Fruit fly (Drosophila melanogaster) whole organism, embryonic: ENCODE data around the gene CG14440.

Experiments used
- Aef1 ChIP-seq: fragments of 200-800 bp; sonication (Bioruptor generic); IDR thresholded peaks from 3 replicates; pipeline ENCODE4 v1.3.6; 2022; ENCODE audit warnings: missing biosample characterization, missing genetic modification characterization
- Atf-2 ChIP-seq: fragments of 200-800 bp; sonication (Bioruptor generic); optimal IDR thresholded peaks from 2 replicates; lab custom pipeline; 2016; ENCODE audit warnings: missing biosample characterization, missing genetic modification characterization
- Awh ChIP-seq: fragments of 200-800 bp; sonication (Bioruptor generic); IDR thresholded peaks from 2 replicates; pipeline ENCODE4, ENCODE4 v1.3.6; 2022; ENCODE audit warnings: missing biosample characterization, missing genetic modification characterization
- CG10654 ChIP-seq: fragments of 200-800 bp; sonication (Bioruptor generic); optimal IDR thresholded peaks from 2 replicates; lab custom pipeline; 2016; ENCODE audit warnings: missing biosample characterization, missing genetic modification characterization
- CG11093 ChIP-seq: fragments of 200-800 bp; sonication (Bioruptor generic); IDR thresholded peaks from 3 replicates; pipeline ENCODE4 v1.3.6; 2022; ENCODE audit warnings: missing biosample characterization, missing genetic modification characterization
- CG12155 ChIP-seq: fragments of 200-800 bp; sonication (Bioruptor generic); optimal IDR thresholded peaks from 3 replicates; lab custom pipeline; 2016; ENCODE audit warnings: missing biosample characterization, missing genetic modification characterization
- CG13123 ChIP-seq: fragments of 200-800 bp; sonication (Bioruptor generic); optimal IDR thresholded peaks from 2 replicates; lab custom pipeline; 2016; ENCODE audit warnings: missing biosample characterization, missing genetic modification characterization
- CG15479 ChIP-seq: fragments of 200-800 bp; sonication (Bioruptor generic); optimal IDR thresholded peaks from 3 replicates; lab custom pipeline; 2019; ENCODE audit warnings: missing biosample characterization, mild to moderate bottlenecking, missing genetic modification characterization, moderate library complexity
- CG15514 ChIP-seq: fragments of 200-800 bp; sonication (Bioruptor generic); optimal IDR thresholded peaks from 3 replicates; lab custom pipeline; 2017; ENCODE audit warnings: missing biosample characterization, missing genetic modification characterization, mild to moderate bottlenecking, moderate library complexity, missing genetic modification reagents
- CG3065 ChIP-seq: fragments of 200-800 bp; sonication (Bioruptor generic); optimal IDR thresholded peaks from 2 replicates; lab custom pipeline; 2016; ENCODE audit warnings: missing biosample characterization, missing genetic modification characterization
- CG31365 ChIP-seq: fragments of 200-800 bp; sonication (Bioruptor generic); optimal IDR thresholded peaks from 2 replicates; lab custom pipeline; 2018; ENCODE audit warnings: missing biosample characterization, mild to moderate bottlenecking, missing genetic modification characterization
- CG33557 ChIP-seq: fragments of 200-800 bp; sonication (Bioruptor generic); optimal IDR thresholded peaks from 2 replicates; lab custom pipeline; 2019; ENCODE audit warnings: missing biosample characterization, mild to moderate bottlenecking, missing genetic modification characterization, moderate library complexity
- CG34224 ChIP-seq: fragments of 200-800 bp; sonication (Bioruptor generic); IDR thresholded peaks from 3 replicates; pipeline ENCODE4 v1.3.6; 2022; ENCODE audit warnings: missing biosample characterization, missing genetic modification characterization; ENCODE audit not compliant: partially characterized antibody
- CG34422 ChIP-seq: fragments of 200-800 bp; sonication (Bioruptor generic); IDR thresholded peaks from 3 replicates; pipeline ENCODE4 v1.3.6; 2022; ENCODE audit warnings: missing biosample characterization, missing genetic modification characterization
- CG4360 ChIP-seq: fragments of 200-800 bp; sonication (Bioruptor generic); IDR thresholded peaks from 2 replicates; pipeline ENCODE4 v1.3.6; 2022; ENCODE audit warnings: missing biosample characterization, missing genetic modification characterization
- CG4854 ChIP-seq: fragments of 200-800 bp; sonication (Bioruptor generic); optimal IDR thresholded peaks from 2 replicates; lab custom pipeline; 2016; ENCODE audit warnings: missing biosample characterization, missing genetic modification characterization, inconsistent platforms
- CG7745 ChIP-seq: fragments of 200-800 bp; sonication (Bioruptor generic); optimal IDR thresholded peaks from 2 replicates; lab custom pipeline; 2018; ENCODE audit warnings: missing biosample characterization, mild to moderate bottlenecking, missing genetic modification characterization, moderate library complexity
- CG9437 ChIP-seq: fragments of 200-800 bp; sonication (Bioruptor generic); optimal IDR thresholded peaks from 2 replicates; lab custom pipeline; 2018; ENCODE audit warnings: missing biosample characterization, mild to moderate bottlenecking, missing genetic modification characterization
- CG9727 ChIP-seq: fragments of 200-800 bp; sonication (Bioruptor generic); optimal IDR thresholded peaks from 3 replicates; lab custom pipeline; 2017; ENCODE audit warnings: missing biosample characterization, mild to moderate bottlenecking, missing genetic modification characterization
- Gug ChIP-seq: fragments of 200-800 bp; sonication (Bioruptor generic); IDR thresholded peaks from 4 replicates; pipeline ENCODE4 v1.3.6; 2022; ENCODE audit warnings: missing biosample characterization, missing genetic modification characterization
- HmgZ ChIP-seq: fragments of 200-800 bp; sonication (Bioruptor generic); optimal IDR thresholded peaks from 2 replicates; lab custom pipeline; 2018; ENCODE audit warnings: missing biosample characterization, mild to moderate bottlenecking, missing genetic modification characterization
- Hmr ChIP-seq: fragments of 200-800 bp; sonication (Bioruptor generic); optimal IDR thresholded peaks from 3 replicates; lab custom pipeline; 2017; ENCODE audit warnings: mild to moderate bottlenecking, missing biosample characterization, missing genetic modification reagents, missing genetic modification characterization
- NK7.1 ChIP-seq: fragments of 200-800 bp; sonication (Bioruptor generic); optimal IDR thresholded peaks from 3 replicates; lab custom pipeline; 2016; ENCODE audit warnings: missing biosample characterization, missing genetic modification characterization
- Sox100B ChIP-seq: fragments of 200-800 bp; sonication (Bioruptor generic); optimal IDR thresholded peaks from 3 replicates; lab custom pipeline; 2018; ENCODE audit warnings: missing biosample characterization, mild to moderate bottlenecking, missing genetic modification characterization
- Trl ChIP-seq, 3 experiments: fragments of >200 bp in 2 of 3; fragments of 200-800 bp in 1 of 3; sonication (Bioruptor generic) in 1 of 3; optimal IDR thresholded peaks; 2 replicates in 1 of 3; 3 replicates in 2 of 3; lab custom pipeline; 2016 to 2017; ENCODE audit warnings: missing biosample characterization in 1 of 3, missing genetic modification characterization in 1 of 3
- al ChIP-seq: fragments of 200-800 bp; sonication (Bioruptor generic); IDR thresholded peaks from 2 replicates; pipeline ENCODE4 v1.3.6; 2022; ENCODE audit warnings: missing biosample characterization, missing genetic modification characterization
- ara ChIP-seq: fragments of 200-800 bp; sonication (Bioruptor generic); IDR thresholded peaks from 2 replicates; pipeline ENCODE4 v1.3.6; 2022; ENCODE audit warnings: missing biosample characterization, missing genetic modification characterization
- bsh ChIP-seq, 2 experiments: fragments of 200-800 bp; sonication (Bioruptor generic); optimal IDR thresholded peaks; 2 replicates each; lab custom pipeline; 2017 to 2018; ENCODE audit warnings: mild to moderate bottlenecking in 2 of 2, missing biosample characterization in 2 of 2, missing genetic modification characterization in 2 of 2, moderate library complexity in 1 of 2
- cad ChIP-seq: fragments of >200 bp; optimal IDR thresholded peaks from 2 replicates; lab custom pipeline; 2017; ENCODE audit warnings: missing biosample characterization, missing genetic modification characterization
- ci ChIP-seq: fragments of 200-800 bp; sonication (Bioruptor generic); IDR thresholded peaks from 3 replicates; pipeline ENCODE4 v1.3.6; 2022; ENCODE audit warnings: missing biosample characterization, missing genetic modification characterization
- dati ChIP-seq: fragments of 200-800 bp; sonication (Bioruptor generic); IDR thresholded peaks from 2 replicates; pipeline ENCODE4 v1.3.6; 2022; ENCODE audit warnings: missing biosample characterization, missing genetic modification characterization
- ewg ChIP-seq: fragments of 200-800 bp; sonication (Bioruptor generic); optimal IDR thresholded peaks from 3 replicates; lab custom pipeline; 2017; ENCODE audit warnings: mild to moderate bottlenecking, missing biosample characterization, missing genetic modification reagents, missing genetic modification characterization
- gcm2 ChIP-seq: fragments of 200-800 bp; sonication (Bioruptor generic); optimal IDR thresholded peaks from 2 replicates; lab custom pipeline; 2016; ENCODE audit warnings: missing biosample characterization, missing genetic modification characterization
- gro ChIP-seq: fragments of 200-800 bp; sonication (Bioruptor generic); optimal IDR thresholded peaks from 2 replicates; lab custom pipeline; 2016; ENCODE audit warnings: missing biosample characterization, missing genetic modification characterization
- gsb ChIP-seq: fragments of 200-800 bp; sonication (Bioruptor generic); IDR thresholded peaks from 2 replicates; pipeline ENCODE4 v1.3.6; 2022; ENCODE audit warnings: missing biosample characterization, missing genetic modification characterization
- nerfin-1 ChIP-seq: fragments of 200-800 bp; sonication (Bioruptor generic); optimal IDR thresholded peaks from 3 replicates; lab custom pipeline; 2019; ENCODE audit warnings: missing biosample characterization, mild to moderate bottlenecking, missing genetic modification characterization, moderate library complexity
- nom ChIP-seq: fragments of 200-800 bp; sonication (Bioruptor generic); optimal IDR thresholded peaks from 2 replicates; lab custom pipeline; 2017; ENCODE audit warnings: missing biosample characterization, missing genetic modification characterization, mild to moderate bottlenecking, moderate library complexity, missing genetic modification reagents
- otp ChIP-seq: fragments of 200-800 bp; sonication (Bioruptor generic); IDR thresholded peaks from 3 replicates; pipeline ENCODE4, ENCODE4 v1.3.6; 2022; ENCODE audit warnings: missing biosample characterization, missing genetic modification characterization
- pita ChIP-seq: fragments of 200-800 bp; sonication (Bioruptor generic); optimal IDR thresholded peaks from 2 replicates; lab custom pipeline; 2017; ENCODE audit warnings: missing biosample characterization, mild to moderate bottlenecking, missing genetic modification characterization
- ranshi ChIP-seq: fragments of 200-800 bp; sonication (Bioruptor generic); IDR thresholded peaks from 2 replicates; pipeline ENCODE4 v1.3.6; 2022; ENCODE audit warnings: missing biosample characterization, missing genetic modification characterization
- repo ChIP-seq: fragments of 200-800 bp; sonication (Bioruptor generic); optimal IDR thresholded peaks from 2 replicates; lab custom pipeline; 2016; ENCODE audit warnings: missing biosample characterization, missing genetic modification characterization
- rib ChIP-seq: fragments of 200-800 bp; sonication (Bioruptor generic); IDR thresholded peaks from 2 replicates; pipeline ENCODE4 v1.3.6; 2022; ENCODE audit warnings: missing biosample characterization, missing genetic modification characterization
- schlank ChIP-seq: fragments of 200-800 bp; sonication (Bioruptor generic); optimal IDR thresholded peaks from 2 replicates; lab custom pipeline; 2018; ENCODE audit warnings: missing biosample characterization, mild to moderate bottlenecking, missing genetic modification characterization
- sima ChIP-seq: fragments of 200-800 bp; sonication (Bioruptor generic); optimal IDR thresholded peaks from 2 replicates; lab custom pipeline; 2016; ENCODE audit warnings: missing biosample characterization, missing genetic modification characterization
- sob ChIP-seq: fragments of 200-800 bp; sonication (Bioruptor generic); IDR thresholded peaks from 2 replicates; pipeline ENCODE4 v1.3.6; 2022; ENCODE audit warnings: missing biosample characterization, missing genetic modification characterization
- ssp ChIP-seq: fragments of 200-800 bp; sonication (Bioruptor generic); IDR thresholded peaks from 2 replicates; pipeline ENCODE4 v1.3.6; 2022; ENCODE audit warnings: missing biosample characterization, missing genetic modification characterization
- tll ChIP-seq, 2 experiments: fragments of 200-800 bp in 1 of 2; fragments of >200 bp in 1 of 2; sonication (Bioruptor generic) in 1 of 2; optimal IDR thresholded peaks; 2 replicates each; lab custom pipeline; 2017 to 2019; ENCODE audit warnings: missing biosample characterization in 2 of 2, missing genetic modification characterization in 2 of 2, mild to moderate bottlenecking in 1 of 2, moderate library complexity in 1 of 2
- tup ChIP-seq: fragments of 200-800 bp; sonication (Bioruptor generic); optimal IDR thresholded peaks from 2 replicates; lab custom pipeline; 2016; ENCODE audit warnings: missing biosample characterization, mild to moderate bottlenecking, missing genetic modification characterization, moderate library complexity
- zen ChIP-seq: fragments of 200-800 bp; sonication (Bioruptor generic); optimal IDR thresholded peaks from 3 replicates; lab custom pipeline; 2018; ENCODE audit warnings: missing biosample characterization, mild to moderate bottlenecking, missing genetic modification characterization, moderate library complexity

Gene CG14440

DNA sequence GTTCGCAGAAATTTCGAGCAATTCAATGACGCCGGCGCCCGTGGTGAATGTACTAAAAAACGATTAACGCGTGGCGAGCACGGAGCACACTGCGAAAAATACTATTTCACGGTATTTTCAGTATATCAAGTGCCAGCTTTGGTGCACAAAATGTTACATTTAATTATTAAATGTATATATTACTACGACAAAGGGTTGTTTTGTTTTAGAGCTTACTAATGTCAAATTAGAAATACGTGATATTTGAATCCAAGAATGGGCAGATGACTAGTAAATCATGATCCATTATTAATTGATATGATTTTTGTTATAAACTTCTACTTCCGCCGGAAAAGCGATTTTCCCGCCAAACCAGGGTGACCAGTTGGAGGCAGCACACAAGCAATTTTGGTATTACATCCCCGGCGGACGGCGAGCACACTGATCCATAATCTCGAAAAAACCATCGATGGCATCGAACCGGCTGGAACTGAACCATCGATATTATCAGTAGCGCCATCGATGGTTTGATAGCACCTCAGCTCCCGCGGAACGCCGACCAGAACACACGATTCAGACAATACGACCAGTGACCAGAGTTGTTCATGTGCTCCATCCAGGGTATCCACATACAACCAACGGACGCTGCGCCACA, 44.1 kb downstream of the CG14440 start, which contains the start of the genes CG3226 and Cdc7 (continued):
- TF ChIP-seq ara (GFP tag; lab: Robert Waterston, UW) (peak; percentile 42; the same call in 1 of the 2 replicates), CG15479 (GFP tag; lab: Kevin White, UChicago) (peak; percentile 10), ci (GFP tag; lab: Robert Waterston, UW) (peak; percentile 90), gcm2 (peak; percentile 10), ewg (GFP tag; lab: Kevin White, UChicago) (peak; percentile 60), dati (0 out of 2 replicates have a peak, but pooled peaks have one; percentile 35), tup (peak; percentile 17), CG34422 (peak; percentile 67; the same call in 1 of the 3 replicates), zen (tag; lab: Kevin White, UChicago) (peak; percentile 23), CG15514 (GFP tag; lab: Kevin White, UChicago) (peak; percentile 92), NK7.1 (no peak), ranshi (peak; percentile 56), sima (GFP tag; lab: Kevin White, UChicago) (no peak), Hmr (GFP tag; lab: Kevin White, UChicago) (peak; percentile 93), schlank (tag; lab: Kevin White, UChicago) (peak; percentile 78), CG10654 (GFP tag; lab: Kevin White, UChicago) (peak; percentile 36), rib (0 out of 2 replicates have a peak, but pooled peaks have one; percentile 21), nerfin-1 (tag; lab: Kevin White, UChicago) (peak; percentile 73), CG13123 (no peak), CG12155 (GFP tag; lab: Kevin White, UChicago) (peak; percentile 27), CG9727 (GFP tag; lab: Kevin White, UChicago) (peak; percentile 90), al (GFP tag; lab: Robert Waterston, UW) (peak; percentile 45; the same call in 1 of the 2 replicates), Awh (GFP tag; lab: Robert Waterston, UW) (no peak), sob (GFP tag; lab: Robert Waterston, UW) (peak; percentile 74), Sox100B (peak; percentile 84), CG7745 (peak; percentile 14), cad (GFP tag; lab: Kevin White, UChicago) (no peak), gsb (GFP tag; lab: Robert Waterston, UW) (no peak), HmgZ (tag; lab: Kevin White, UChicago) (peak; percentile 56), pita (no peak), CG34224 (GFP tag; lab: Robert Waterston, UW) (peak; percentile 45; the same call in 2 of the 3 replicates), CG11093 (GFP tag; lab: Robert Waterston, UW) (no peak), CG9437 (GFP tag; lab: Kevin White, UChicago) (peak; percentile 69), CG33557 (GFP tag; lab: Kevin White, UChicago) (peak; percentile 77), CG4360 (GFP tag; lab: Robert Waterston, UW) (0 out of 2 replicates have a peak, but pooled peaks have one; percentile 8), CG31365 (peak; percentile 45), nom (GFP tag; lab: Kevin White, UChicago) (peak; percentile 53), Trl (optimal IDR thresholded peaks at IDR 0.05; lab: Kevin White, UChicago) (no peak), Trl (GFP tag; optimal IDR thresholded peaks at IDR 0.05; lab: Kevin White, UChicago) (peak; percentile 35), Gug (no peak; the same call in 3 of the 4 replicates), gro (peak; percentile 60), CG3065 (GFP tag; lab: Kevin White, UChicago) (peak; percentile 5), Aef1 (no peak), repo (GFP tag; lab: Kevin White, UChicago) (peak; percentile 35), otp (0 out of 3 replicates have a peak, but pooled peaks have one; percentile 36), Atf-2 (GFP tag; lab: Kevin White, UChicago) (no peak), CG4854 (GFP tag; lab: Kevin White, UChicago) (peak; percentile 31), ssp (GFP tag; lab: Robert Waterston, UW) (peak; percentile 19; the same call in 1 of the 2 replicates), bsh (GFP tag; optimal IDR thresholded peaks at IDR 0.05; lab: Kevin White, UChicago) (peak in 1 of 2 experiments; percentile 52), tll (GFP tag; optimal IDR thresholded peaks at IDR 0.05; lab: Kevin White, UChicago) (no peak)
